Fruit fly (Drosophila melanogaster) whole organism, embryonic: ENCODE measurements around the gene sage.

Experiments used
- Bteb2 ChIP-seq: fragments of 200-800 bp; sonication (Bioruptor generic); optimal IDR thresholded peaks from 2 replicates; lab custom pipeline; 2016; ENCODE audit warnings: missing biosample characterization, missing genetic modification characterization
- CG10274 ChIP-seq: fragments of 200-800 bp; sonication (Bioruptor generic); optimal IDR thresholded peaks from 3 replicates; lab custom pipeline; 2017; ENCODE audit warnings: missing biosample characterization, mild to moderate bottlenecking, missing genetic modification characterization
- CG10543 ChIP-seq: fragments of 200-800 bp; sonication (Bioruptor generic); optimal IDR thresholded peaks from 3 replicates; lab custom pipeline; 2017; ENCODE audit warnings: missing biosample characterization, mild to moderate bottlenecking, missing genetic modification characterization, moderate library complexity
- CG10654 ChIP-seq: fragments of 200-800 bp; sonication (Bioruptor generic); optimal IDR thresholded peaks from 2 replicates; lab custom pipeline; 2016; ENCODE audit warnings: missing biosample characterization, missing genetic modification characterization
- CG11247 ChIP-seq: fragments of 200-800 bp; sonication (Bioruptor generic); IDR thresholded peaks from 2 replicates; pipeline ENCODE4 v1.3.6; 2022; ENCODE audit warnings: missing biosample characterization, missing genetic modification characterization
- CG11504 ChIP-seq: fragments of 200-800 bp; sonication (Bioruptor generic); optimal IDR thresholded peaks from 3 replicates; lab custom pipeline; 2019; ENCODE audit warnings: missing biosample characterization, mild to moderate bottlenecking, missing genetic modification characterization, moderate library complexity
- CG12071 ChIP-seq: fragments of 200-800 bp; sonication (Bioruptor generic); optimal IDR thresholded peaks from 3 replicates; lab custom pipeline; 2018; ENCODE audit warnings: missing biosample characterization, mild to moderate bottlenecking, missing genetic modification characterization
- CG1233 ChIP-seq: fragments of 200-800 bp; sonication (Bioruptor generic); optimal IDR thresholded peaks from 4 replicates; lab custom pipeline; 2018; ENCODE audit warnings: missing biosample characterization, mild to moderate bottlenecking, missing genetic modification characterization
- CG1647 ChIP-seq: fragments of 200-800 bp; sonication (Bioruptor generic); optimal IDR thresholded peaks from 3 replicates; lab custom pipeline; 2016; ENCODE audit warnings: missing biosample characterization, missing genetic modification characterization
- CG16815 ChIP-seq: fragments of 200-800 bp; sonication (Bioruptor generic); optimal IDR thresholded peaks from 3 replicates; lab custom pipeline; 2017; ENCODE audit warnings: missing biosample characterization, mild to moderate bottlenecking, missing genetic modification characterization
- CG17385 ChIP-seq: fragments of 200-800 bp; sonication (Bioruptor generic); optimal IDR thresholded peaks from 3 replicates; lab custom pipeline; 2018; ENCODE audit warnings: missing biosample characterization, mild to moderate bottlenecking, missing genetic modification characterization
- CG2202 ChIP-seq: fragments of 200-800 bp; sonication (Bioruptor generic); optimal IDR thresholded peaks from 2 replicates; lab custom pipeline; 2018; ENCODE audit warnings: missing biosample characterization, mild to moderate bottlenecking, missing genetic modification characterization
- CG31388 ChIP-seq: fragments of 200-800 bp; sonication (Bioruptor generic); optimal IDR thresholded peaks from 2 replicates; lab custom pipeline; 2016; ENCODE audit warnings: missing biosample characterization, missing genetic modification characterization
- CG34224 ChIP-seq: fragments of 200-800 bp; sonication (Bioruptor generic); IDR thresholded peaks from 3 replicates; pipeline ENCODE4 v1.3.6; 2022; ENCODE audit warnings: missing biosample characterization, missing genetic modification characterization; ENCODE audit not compliant: partially characterized antibody
- CG3995 ChIP-seq: fragments of 200-800 bp; sonication (Bioruptor generic); optimal IDR thresholded peaks from 3 replicates; lab custom pipeline; 2016; ENCODE audit warnings: missing biosample characterization, missing genetic modification characterization
- CG5180 ChIP-seq: fragments of 200-800 bp; sonication (Bioruptor generic); optimal IDR thresholded peaks from 3 replicates; lab custom pipeline; 2017; ENCODE audit warnings: missing biosample characterization, missing genetic modification characterization, mild to moderate bottlenecking, moderate library complexity, missing genetic modification reagents
- CG6683 ChIP-seq: fragments of 200-800 bp; sonication (Bioruptor generic); optimal IDR thresholded peaks from 2 replicates; lab custom pipeline; 2017; ENCODE audit warnings: missing biosample characterization, mild to moderate bottlenecking, missing genetic modification characterization, missing genetic modification reagents
- CG6813 ChIP-seq: fragments of 200-800 bp; sonication (Bioruptor generic); optimal IDR thresholded peaks from 2 replicates; lab custom pipeline; 2017; ENCODE audit warnings: missing biosample characterization, missing genetic modification characterization, mild to moderate bottlenecking, moderate library complexity, missing genetic modification reagents
- CG7372 ChIP-seq: fragments of 200-800 bp; sonication (Bioruptor generic); IDR thresholded peaks from 2 replicates; pipeline ENCODE4 v1.3.6; 2022; ENCODE audit warnings: missing biosample characterization, missing genetic modification characterization
- CG7839 ChIP-seq: fragments of 200-800 bp; sonication (Bioruptor generic); optimal IDR thresholded peaks from 3 replicates; lab custom pipeline; 2018; ENCODE audit warnings: missing biosample characterization, mild to moderate bottlenecking, missing genetic modification characterization, moderate library complexity
- CG8924 ChIP-seq: fragments of 200-800 bp; optimal IDR thresholded peaks from 3 replicates; lab custom pipeline; 2019; ENCODE audit warnings: missing biosample characterization, mild to moderate bottlenecking, missing genetic modification characterization, moderate library complexity
- CG9437 ChIP-seq: fragments of 200-800 bp; sonication (Bioruptor generic); optimal IDR thresholded peaks from 2 replicates; lab custom pipeline; 2018; ENCODE audit warnings: missing biosample characterization, mild to moderate bottlenecking, missing genetic modification characterization
- CG9797 ChIP-seq: fragments of 200-800 bp; sonication (Bioruptor generic); optimal IDR thresholded peaks from 3 replicates; lab custom pipeline; 2018; ENCODE audit warnings: missing biosample characterization, mild to moderate bottlenecking, missing genetic modification characterization
- Deaf1 ChIP-seq: fragments of 200-800 bp; optimal IDR thresholded peaks from 3 replicates; lab custom pipeline; 2019; ENCODE audit warnings: missing biosample characterization, mild to moderate bottlenecking, missing genetic modification characterization, moderate library complexity
- Dll ChIP-seq: fragments of 200-800 bp; sonication (Bioruptor generic); IDR thresholded peaks from 4 replicates; pipeline ENCODE4 v1.3.6; 2022; ENCODE audit warnings: missing biosample characterization, missing genetic modification characterization; ENCODE audit not compliant: partially characterized antibody
- Doc2 ChIP-seq: fragments of 200-800 bp; sonication (Bioruptor generic); IDR thresholded peaks from 2 replicates; pipeline ENCODE4 v1.3.6; 2022; ENCODE audit warnings: missing biosample characterization, missing genetic modification characterization
- Elba2 ChIP-seq: fragments of 200-800 bp; sonication (Bioruptor generic); optimal IDR thresholded peaks from 3 replicates; lab custom pipeline; 2016; ENCODE audit warnings: missing biosample characterization, missing genetic modification characterization
- GATAe ChIP-seq: fragments of 200-800 bp; sonication (Bioruptor generic); conservative IDR thresholded peaks from 2 replicates; pipeline ENCODE4 v1.3.6; 2022; ENCODE audit warnings: missing biosample characterization, missing genetic modification characterization
- HHEX ChIP-seq: fragments of 200-800 bp; sonication (Bioruptor generic); optimal IDR thresholded peaks from 3 replicates; lab custom pipeline; 2017; ENCODE audit warnings: missing biosample characterization, mild to moderate bottlenecking, missing genetic modification characterization, missing genetic modification reagents
- MESR4 ChIP-seq: fragments of 200-800 bp; sonication (Bioruptor generic); optimal IDR thresholded peaks from 2 replicates; lab custom pipeline; 2018; ENCODE audit warnings: missing biosample characterization, mild to moderate bottlenecking, missing genetic modification characterization, moderate library complexity
- Mad ChIP-seq: fragments of 200-800 bp; sonication (Bioruptor generic); optimal IDR thresholded peaks from 2 replicates; lab custom pipeline; 2016; ENCODE audit warnings: missing biosample characterization, missing genetic modification characterization
- Scr ChIP-seq: fragments of 200-800 bp; sonication (Bioruptor generic); IDR thresholded peaks from 2 replicates; pipeline ENCODE4 v1.3.6; 2022; ENCODE audit warnings: missing biosample characterization, missing genetic modification characterization; ENCODE audit not compliant: partially characterized antibody
- Sin3A ChIP-seq: fragments of >200 bp; optimal IDR thresholded peaks from 2 replicates; lab custom pipeline; 2018
- bowl ChIP-seq: fragments of 200-800 bp; sonication (Bioruptor generic); IDR thresholded peaks from 2 replicates; pipeline ENCODE4 v1.3.6; 2022; ENCODE audit warnings: missing biosample characterization, missing genetic modification characterization
- da ChIP-seq: fragments of 200-800 bp; sonication (Bioruptor generic); optimal IDR thresholded peaks from 2 replicates; lab custom pipeline; 2016; ENCODE audit warnings: missing biosample characterization, missing genetic modification characterization
- dan ChIP-seq: fragments of 200-800 bp; sonication (Bioruptor generic); IDR thresholded peaks from 2 replicates; pipeline ENCODE4 v1.3.6; 2022; ENCODE audit warnings: missing biosample characterization, missing genetic modification characterization
- disco-r ChIP-seq: fragments of 200-800 bp; sonication (Bioruptor generic); optimal IDR thresholded peaks from 2 replicates; lab custom pipeline; 2016; ENCODE audit warnings: missing biosample characterization, missing genetic modification characterization
- en ChIP-seq: fragments of 200-800 bp; sonication (Bioruptor generic); optimal IDR thresholded peaks from 2 replicates; lab custom pipeline; 2016; ENCODE audit warnings: missing biosample characterization, missing genetic modification characterization
- ftz-f1 ChIP-seq: fragments of 200-800 bp; sonication (Bioruptor generic); optimal IDR thresholded peaks from 2 replicates; lab custom pipeline; 2016; ENCODE audit warnings: missing biosample characterization, missing genetic modification characterization
- gcm ChIP-seq: fragments of 200-800 bp; sonication (Bioruptor generic); optimal IDR thresholded peaks from 2 replicates; lab custom pipeline; 2019; ENCODE audit warnings: missing biosample characterization, mild to moderate bottlenecking, missing genetic modification characterization, moderate library complexity
- h ChIP-seq: fragments of >200 bp; optimal IDR thresholded peaks from 2 replicates; lab custom pipeline; 2017
- hth ChIP-seq: fragments of >200 bp; optimal IDR thresholded peaks from 2 replicates; lab custom pipeline; 2017; ENCODE audit warnings: inconsistent platforms
- jigr1 ChIP-seq: fragments of 200-800 bp; sonication (Bioruptor generic); IDR thresholded peaks from 3 replicates; pipeline ENCODE4 v1.3.6; 2022; ENCODE audit warnings: missing biosample characterization, missing genetic modification characterization
- ken ChIP-seq: fragments of 200-800 bp; sonication (Bioruptor generic); IDR thresholded peaks from 3 replicates; pipeline ENCODE4 v1.3.6; 2022; ENCODE audit warnings: missing biosample characterization, missing genetic modification characterization
- otp ChIP-seq: fragments of 200-800 bp; sonication (Bioruptor generic); IDR thresholded peaks from 3 replicates; pipeline ENCODE4, ENCODE4 v1.3.6; 2022; ENCODE audit warnings: missing biosample characterization, missing genetic modification characterization
- pho ChIP-seq: fragments of 200-800 bp; sonication (Bioruptor generic); optimal IDR thresholded peaks from 2 replicates; lab custom pipeline; 2016; ENCODE audit warnings: missing biosample characterization, missing genetic modification characterization
- so ChIP-seq: fragments of 200-800 bp; sonication (Bioruptor generic); IDR thresholded peaks from 3 replicates; pipeline ENCODE4 v1.3.6; 2022; ENCODE audit warnings: missing biosample characterization, missing genetic modification characterization
- tgo ChIP-seq: fragments of 200-800 bp; sonication (Bioruptor generic); IDR thresholded peaks from 3 replicates; pipeline ENCODE4 v1.3.6; 2022; ENCODE audit warnings: missing biosample characterization, missing genetic modification characterization
- tio ChIP-seq: fragments of 200-800 bp; sonication (Bioruptor generic); optimal IDR thresholded peaks from 2 replicates; lab custom pipeline; 2017; ENCODE audit warnings: missing biosample characterization, missing genetic modification characterization, inconsistent platforms
- ttk ChIP-seq: fragments of 200-800 bp; sonication (Bioruptor generic); IDR thresholded peaks from 2 replicates; pipeline ENCODE4 v2.1.2; 2022; ENCODE audit warnings: missing biosample characterization, missing genetic modification characterization
- vnd ChIP-seq: fragments of 200-800 bp; sonication (Bioruptor generic); IDR thresholded peaks from 3 replicates; pipeline ENCODE4 v1.3.6; 2022; ENCODE audit warnings: missing biosample characterization, missing genetic modification characterization; ENCODE audit not compliant: partially characterized antibody
- wor ChIP-seq: fragments of 200-800 bp; sonication (Bioruptor generic); IDR thresholded peaks from 2 replicates; pipeline ENCODE4 v1.3.6; 2022; ENCODE audit warnings: missing biosample characterization, missing genetic modification characterization
- yki ChIP-seq: fragments of >200 bp; optimal IDR thresholded peaks from 3 replicates; lab custom pipeline; 2018

The sage gene

DNA sequence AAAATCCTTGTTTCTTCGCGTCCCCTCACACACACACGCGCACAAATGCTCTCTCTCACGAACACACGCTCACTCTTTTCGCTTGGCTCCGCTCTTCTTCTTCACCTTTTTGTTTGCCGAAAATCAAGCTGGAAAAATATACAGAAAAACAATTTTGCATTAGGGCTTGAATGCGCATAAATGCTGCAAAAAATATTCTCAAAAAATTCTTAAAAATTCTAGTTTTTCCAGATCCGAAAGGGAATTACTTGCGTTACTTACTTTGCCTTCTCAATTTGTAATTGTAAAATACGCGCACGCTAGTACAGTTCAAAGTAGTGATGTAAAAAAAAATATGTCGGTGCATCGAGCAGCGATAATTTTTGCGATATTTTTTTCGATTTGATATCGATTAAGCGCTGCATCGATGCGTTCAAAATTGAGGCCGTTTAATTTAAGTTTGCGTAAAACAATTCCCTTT lies 24.0 kb downstream of the sage start (continued):
- no peak for TF ChIP-seq ttk (GFP tag; lab: Robert Waterston, UW)
- no peak for TF ChIP-seq CG1233
- no peak for TF ChIP-seq Doc2
- no peak for TF ChIP-seq otp (GFP tag; lab: Robert Waterston, UW)
- TF ChIP-seq MESR4 (GFP tag; lab: Kevin White, UChicago): peak; percentile 83
- no peak for TF ChIP-seq en (GFP tag; lab: Kevin White, UChicago)
- TF ChIP-seq vnd (GFP tag; lab: Robert Waterston, UW): peak; percentile 67; the same call in 2 of the 3 replicates
- TF ChIP-seq yki: no peak
- no peak for TF ChIP-seq HHEX
- TF ChIP-seq CG17385 (GFP tag; lab: Kevin White, UChicago): peak; percentile 99
- TF ChIP-seq CG11504 (tag; lab: Kevin White, UChicago): no peak
- TF ChIP-seq pho (GFP tag; lab: Kevin White, UChicago): no peak
- peak; percentile 85; the same call in 2 of the 3 replicates for TF ChIP-seq CG34224 (GFP tag; lab: Robert Waterston, UW)
- TF ChIP-seq disco-r (GFP tag; lab: Kevin White, UChicago): no peak
- TF ChIP-seq CG6813 (GFP tag; lab: Kevin White, UChicago): no peak
- no peak for TF ChIP-seq CG10543
- TF ChIP-seq CG9437 (GFP tag; lab: Kevin White, UChicago): no peak
- TF ChIP-seq dan (GFP tag; lab: Robert Waterston, UW): no peak
- TF ChIP-seq CG11247: no peak
- TF ChIP-seq bowl (GFP tag; lab: Robert Waterston, UW): no peak
- TF ChIP-seq gcm (GFP tag; lab: Kevin White, UChicago): peak; percentile 29
- no peak for TF ChIP-seq Bteb2 (GFP tag; lab: Kevin White, UChicago)
- TF ChIP-seq CG12071 (GFP tag; lab: Kevin White, UChicago): no peak
- TF ChIP-seq CG7372: no peak
- no peak for TF ChIP-seq Mad (GFP tag; lab: Kevin White, UChicago)
- TF ChIP-seq CG2202 (tag; lab: Kevin White, UChicago): no peak
- TF ChIP-seq tgo (GFP tag; lab: Robert Waterston, UW): no peak
- TF ChIP-seq CG9797: peak; percentile 22
- TF ChIP-seq CG5180 (GFP tag; lab: Kevin White, UChicago): no peak
- TF ChIP-seq CG8924: peak; percentile 22
- TF ChIP-seq da (GFP tag; lab: Kevin White, UChicago): no peak
- no peak for TF ChIP-seq hth (lab: Kevin White, UChicago)
- TF ChIP-seq tio (GFP tag; lab: Kevin White, UChicago): no peak
- TF ChIP-seq CG31388: no peak
- TF ChIP-seq CG7839 (tag; lab: Kevin White, UChicago): no peak
- TF ChIP-seq h (lab: Kevin White, UChicago): no peak
- peak; percentile 21 for TF ChIP-seq CG3995 (GFP tag; lab: Kevin White, UChicago)
- TF ChIP-seq wor (GFP tag; lab: Robert Waterston, UW): no peak
- peak; percentile 8 for TF ChIP-seq Sin3A (lab: Kevin White, UChicago)
- TF ChIP-seq Scr (GFP tag; lab: Robert Waterston, UW): peak; percentile 80
- TF ChIP-seq Elba2 (GFP tag; lab: Kevin White, UChicago): no peak
- TF ChIP-seq CG1647 (GFP tag; lab: Kevin White, UChicago): no peak
- no peak for TF ChIP-seq ken (GFP tag; lab: Robert Waterston, UW)
- no peak for TF ChIP-seq GATAe
- TF ChIP-seq so (GFP tag; lab: Robert Waterston, UW): no peak
- peak; percentile 56 for TF ChIP-seq Deaf1 (tag; lab: Kevin White, UChicago)
- no peak for TF ChIP-seq CG10274 (GFP tag; lab: Kevin White, UChicago)
- no peak for TF ChIP-seq CG16815 (GFP tag; lab: Kevin White, UChicago)
- no peak for TF ChIP-seq CG10654
- TF ChIP-seq CG6683 (GFP tag; lab: Kevin White, UChicago): no peak
- no peak for TF ChIP-seq jigr1 (GFP tag; lab: Robert Waterston, UW)
- TF ChIP-seq ftz-f1 (GFP tag; lab: Kevin White, UChicago): no peak
- TF ChIP-seq Dll (GFP tag; lab: Robert Waterston, UW): peak; percentile 86
